Worm (Caenorhabditis elegans) whole organism, L1 larva: Measurements from ENCODE around the gene K02A6.4.

Experiments used
- C34B4.2 ChIP-seq: sonication (generic microtip); optimal IDR thresholded peaks from 2 replicates; lab custom pipeline; 2017; ENCODE audit warnings: mild to moderate bottlenecking, missing genetic modification characterization, missing compliant biosample characterization
- Y116A8C.19 ChIP-seq: sonication (generic microtip); optimal IDR thresholded peaks from 2 replicates; lab custom pipeline; 2016; ENCODE audit warnings: missing compliant biosample characterization, missing genetic modification characterization, borderline replicate concordance
- blmp-1 ChIP-seq: fragments of 150-350 bp; optimal IDR thresholded peaks from 2 replicates; lab custom pipeline; 2014; ENCODE audit warnings: missing biosample characterization, missing genetic modification characterization
- ceh-63 ChIP-seq: fragments of 200-800 bp; sonication (Bioruptor generic); optimal IDR thresholded peaks from 2 replicates; lab custom pipeline; 2018; ENCODE audit warnings: mild to moderate bottlenecking, missing genetic modification characterization, missing compliant biosample characterization
- ceh-82 ChIP-seq, 3 experiments: fragments of 150-350 bp in 1 of 3; sonication (generic microtip) in 2 of 3; optimal IDR thresholded peaks; 2 replicates each; lab custom pipeline; 2014 to 2017; ENCODE audit warnings: missing biosample characterization in 3 of 3, missing genetic modification characterization in 3 of 3
- ceh-88 ChIP-seq: fragments of 200-800 bp; sonication (Bioruptor generic); IDR thresholded peaks from 2 replicates; pipeline ENCODE4 v1.3.6; 2022; ENCODE audit warnings: missing genetic modification characterization, missing compliant biosample characterization
- ceh-90 ChIP-seq: sonication (generic microtip); optimal IDR thresholded peaks from 2 replicates; lab custom pipeline; 2016; ENCODE audit warnings: missing genetic modification characterization, missing compliant biosample characterization
- ces-1 ChIP-seq: fragments of 150-350 bp; optimal IDR thresholded peaks from 2 replicates; lab custom pipeline; 2014; ENCODE audit warnings: missing biosample characterization, missing genetic modification reagents, missing genetic modification characterization
- efl-1 ChIP-seq, 4 experiments: fragments of 150-350 bp; optimal IDR thresholded peaks in 3 of 4; peaks in 1 of 4; 1 replicate in 1 of 4; 2 replicates in 3 of 4; lab custom pipeline; 2014; ENCODE audit warnings: missing biosample characterization in 2 of 4, missing genetic modification characterization in 2 of 4, missing genetic modification reagents in 2 of 4
- egl-27 ChIP-seq, 2 experiments: fragments of 150-350 bp in 1 of 2; sonication (generic microtip); optimal IDR thresholded peaks; 3 replicates each; lab custom pipeline; 2017 to 2018; ENCODE audit warnings: missing biosample characterization in 2 of 2, missing genetic modification characterization in 2 of 2, missing genetic modification reagents in 2 of 2
- elt-2 ChIP-seq: sonication (generic microtip); optimal IDR thresholded peaks from 2 replicates; lab custom pipeline; 2016; ENCODE audit warnings: missing genetic modification characterization, mild to moderate bottlenecking, inconsistent platforms, missing compliant biosample characterization, missing genetic modification reagents
- fkh-10 ChIP-seq: sonication (generic microtip); optimal IDR thresholded peaks from 2 replicates; lab custom pipeline; 2017; ENCODE audit warnings: missing biosample characterization, missing genetic modification reagents, missing genetic modification characterization
- fkh-4 ChIP-seq: sonication (generic microtip); optimal IDR thresholded peaks from 2 replicates; lab custom pipeline; 2016; ENCODE audit warnings: missing compliant biosample characterization, missing genetic modification characterization, borderline replicate concordance
- fkh-8 ChIP-seq: sonication (generic microtip); optimal IDR thresholded peaks from 2 replicates; lab custom pipeline; 2016; ENCODE audit warnings: mild to moderate bottlenecking, missing genetic modification characterization, missing compliant biosample characterization
- fos-1 ChIP-seq: fragments of 150-350 bp; optimal IDR thresholded peaks from 2 replicates; lab custom pipeline; 2014; ENCODE audit warnings: missing biosample characterization, missing genetic modification characterization
- hpl-2 ChIP-seq: fragments of 150-350 bp; optimal IDR thresholded peaks from 2 replicates; lab custom pipeline; 2014; ENCODE audit warnings: missing biosample characterization, missing genetic modification reagents, missing genetic modification characterization
- lin-13 ChIP-seq: fragments of 150-350 bp; optimal IDR thresholded peaks from 2 replicates; lab custom pipeline; 2014; ENCODE audit warnings: missing biosample characterization, missing genetic modification reagents, missing genetic modification characterization
- lin-35 ChIP-seq, 2 experiments: fragments of 150-350 bp; optimal IDR thresholded peaks; 2 replicates each; lab custom pipeline; 2014; ENCODE audit warnings: missing biosample characterization in 2 of 2, missing genetic modification characterization in 2 of 2, missing genetic modification reagents in 2 of 2
- lin-39 ChIP-seq: fragments of 150-350 bp; optimal IDR thresholded peaks from 2 replicates; lab custom pipeline; 2014; ENCODE audit warnings: missing biosample characterization, missing genetic modification reagents, missing genetic modification characterization
- lir-3 ChIP-seq: sonication (generic microtip); optimal IDR thresholded peaks from 2 replicates; lab custom pipeline; 2016; ENCODE audit warnings: mild to moderate bottlenecking, missing genetic modification characterization, moderate library complexity, missing compliant biosample characterization; ENCODE audit not compliant: poor library complexity
- lsy-2 ChIP-seq, 2 experiments: fragments of 150-350 bp; optimal IDR thresholded peaks; 2 replicates each; lab custom pipeline; 2014; ENCODE audit warnings: missing biosample characterization in 2 of 2, missing genetic modification characterization in 2 of 2
- mdl-1 ChIP-seq, 2 experiments: fragments of 150-350 bp; optimal IDR thresholded peaks; 2 replicates each; lab custom pipeline; 2014 to 2017; ENCODE audit warnings: missing biosample characterization in 2 of 2, missing genetic modification characterization in 2 of 2, inconsistent platforms in 1 of 2
- nhr-12 ChIP-seq: sonication (generic microtip); optimal IDR thresholded peaks from 2 replicates; lab custom pipeline; 2017; ENCODE audit warnings: missing biosample characterization, missing genetic modification characterization
- nhr-19 ChIP-seq: fragments of 200-800 bp; sonication (Bioruptor generic); conservative IDR thresholded peaks from 2 replicates; pipeline ENCODE4 v1.3.6; 2022; ENCODE audit warnings: missing genetic modification characterization, missing compliant biosample characterization
- nhr-237 ChIP-seq: fragments of 150-350 bp; optimal IDR thresholded peaks from 2 replicates; lab custom pipeline; 2014; ENCODE audit warnings: missing biosample characterization, missing genetic modification characterization
- nhr-28 ChIP-seq: fragments of 150-350 bp; optimal IDR thresholded peaks from 2 replicates; lab custom pipeline; 2014; ENCODE audit warnings: missing biosample characterization, missing genetic modification characterization
- nhr-85 ChIP-seq: sonication (generic microtip); peaks from one replicate; lab custom pipeline; 2016; ENCODE audit warnings: missing genetic modification characterization, inconsistent platforms, missing compliant biosample characterization
- pax-3 ChIP-seq: fragments of 200-800 bp; sonication (Bioruptor generic); optimal IDR thresholded peaks from 2 replicates; lab custom pipeline; 2018; ENCODE audit warnings: mild to moderate bottlenecking, missing genetic modification characterization, moderate library complexity, missing compliant biosample characterization
- pqm-1 ChIP-seq: sonication (generic microtip); optimal IDR thresholded peaks from 3 replicates; lab custom pipeline; 2017; ENCODE audit warnings: missing biosample characterization, missing genetic modification characterization
- rnt-1 ChIP-seq: sonication (generic microtip); optimal IDR thresholded peaks from 2 replicates; lab custom pipeline; 2016; ENCODE audit warnings: mild to moderate bottlenecking, missing genetic modification characterization, moderate library complexity, missing compliant biosample characterization
- snu-23 ChIP-seq: sonication (generic microtip); optimal IDR thresholded peaks from 2 replicates; lab custom pipeline; 2016; ENCODE audit warnings: missing genetic modification characterization, missing compliant biosample characterization
- sox-4 ChIP-seq: sonication (generic microtip); optimal IDR thresholded peaks from 2 replicates; lab custom pipeline; 2016; ENCODE audit warnings: missing genetic modification characterization, missing compliant biosample characterization
- sptf-1 ChIP-seq: fragments of 150-350 bp; optimal IDR thresholded peaks from 2 replicates; lab custom pipeline; 2014; ENCODE audit warnings: missing biosample characterization, missing genetic modification characterization
- swsn-7 ChIP-seq: sonication (generic microtip); optimal IDR thresholded peaks from 2 replicates; lab custom pipeline; 2016; ENCODE audit warnings: missing genetic modification characterization, missing compliant biosample characterization
- tbx-2 ChIP-seq: sonication (generic microtip); optimal IDR thresholded peaks from 2 replicates; lab custom pipeline; 2016; ENCODE audit warnings: missing genetic modification characterization, missing compliant biosample characterization
- tlp-1 ChIP-seq: fragments of 150-350 bp; optimal IDR thresholded peaks from 2 replicates; lab custom pipeline; 2014; ENCODE audit warnings: missing biosample characterization, missing genetic modification characterization
- unc-30 ChIP-seq: sonication (generic microtip); optimal IDR thresholded peaks from 2 replicates; lab custom pipeline; 2017; ENCODE audit warnings: missing biosample characterization, missing genetic modification characterization
- unc-86 ChIP-seq: sonication (generic microtip); optimal IDR thresholded peaks from 2 replicates; lab custom pipeline; 2016; ENCODE audit warnings: missing genetic modification characterization, missing compliant biosample characterization
- xbp-1 ChIP-seq: sonication (generic microtip); optimal IDR thresholded peaks from 2 replicates; lab custom pipeline; 2016; ENCODE audit warnings: missing genetic modification characterization, missing compliant biosample characterization
- zip-4 ChIP-seq: fragments of 200-800 bp; sonication (Bioruptor generic); optimal IDR thresholded peaks from 2 replicates; lab custom pipeline; 2018; ENCODE audit warnings: mild to moderate bottlenecking, missing genetic modification characterization, moderate library complexity, missing compliant biosample characterization
- ztf-11 ChIP-seq, 2 experiments: sonication (generic microtip); optimal IDR thresholded peaks; 2 replicates each; lab custom pipeline; 2016 to 2017; ENCODE audit warnings: missing genetic modification characterization in 2 of 2, missing biosample characterization in 1 of 2, missing compliant biosample characterization in 1 of 2

Gene K02A6.4

DNA sequence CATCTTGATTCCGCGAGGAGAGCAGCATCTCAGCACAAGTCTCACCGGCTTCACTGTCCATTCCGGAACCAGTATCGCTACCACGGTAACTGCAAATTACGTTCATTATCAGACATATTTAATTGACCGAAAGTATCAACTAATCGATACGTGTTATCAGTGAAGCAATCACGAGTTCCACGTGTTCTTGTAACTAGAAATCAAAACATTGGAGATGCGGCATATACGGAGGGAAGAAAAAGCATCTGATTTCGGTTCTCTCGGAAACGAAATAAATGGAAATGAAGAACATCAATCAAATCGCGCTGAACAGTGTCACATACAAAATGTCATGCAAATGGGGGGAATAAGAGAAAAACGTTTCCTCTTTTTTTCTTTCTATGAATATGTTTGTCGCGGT is 25.3 kb downstream of the K02A6.4 start:
- TF ChIP-seq nhr-12 (tag; lab: Kevin White, UChicago) (no peak), lin-35 (GFP tag; optimal IDR thresholded peaks at IDR 0.05; lab: Kevin White, UChicago) (peak in 1 of 2 experiments; percentile 35), mdl-1 (tag; optimal IDR thresholded peaks at IDR 0.05; lab: Kevin White, UChicago) (no peak), elt-2 (tag; lab: Kevin White, UChicago) (peak; percentile 44), blmp-1 (tag; lab: Kevin White, UChicago) (peak; percentile 29)

DNA sequence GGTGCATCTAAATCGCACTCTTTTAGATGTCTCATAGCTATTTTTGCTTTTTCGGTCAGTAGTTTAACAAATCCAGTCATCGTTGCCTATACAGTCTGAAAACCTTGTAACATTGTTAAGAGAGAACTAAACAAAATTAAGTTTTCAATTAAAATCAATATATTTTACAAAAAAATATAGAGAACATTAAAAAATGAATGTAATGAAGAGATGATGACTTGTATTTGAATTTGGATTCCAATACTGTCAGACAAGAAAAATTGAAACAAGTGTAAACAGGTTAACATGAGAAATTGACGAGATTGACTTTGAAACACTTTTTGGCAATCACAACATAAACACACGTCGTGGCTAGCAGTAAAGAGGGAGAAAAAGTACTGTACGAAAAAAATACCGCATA is 33.5 kb downstream of the K02A6.4 start, which contains the start of gene C17H11.5:
Gene C17H11.5, minus strand, starts transcription at position 101 of the 400 bp plus-strand sequence.
- TF ChIP-seq ceh-63 (GFP tag; lab: Kevin White, UChicago) (no peak), hpl-2 (GFP tag; lab: Kevin White, UChicago) (no peak), unc-30 (tag; lab: Kevin White, UChicago) (no peak), tlp-1 (tag; lab: Kevin White, UChicago) (no peak)

DNA sequence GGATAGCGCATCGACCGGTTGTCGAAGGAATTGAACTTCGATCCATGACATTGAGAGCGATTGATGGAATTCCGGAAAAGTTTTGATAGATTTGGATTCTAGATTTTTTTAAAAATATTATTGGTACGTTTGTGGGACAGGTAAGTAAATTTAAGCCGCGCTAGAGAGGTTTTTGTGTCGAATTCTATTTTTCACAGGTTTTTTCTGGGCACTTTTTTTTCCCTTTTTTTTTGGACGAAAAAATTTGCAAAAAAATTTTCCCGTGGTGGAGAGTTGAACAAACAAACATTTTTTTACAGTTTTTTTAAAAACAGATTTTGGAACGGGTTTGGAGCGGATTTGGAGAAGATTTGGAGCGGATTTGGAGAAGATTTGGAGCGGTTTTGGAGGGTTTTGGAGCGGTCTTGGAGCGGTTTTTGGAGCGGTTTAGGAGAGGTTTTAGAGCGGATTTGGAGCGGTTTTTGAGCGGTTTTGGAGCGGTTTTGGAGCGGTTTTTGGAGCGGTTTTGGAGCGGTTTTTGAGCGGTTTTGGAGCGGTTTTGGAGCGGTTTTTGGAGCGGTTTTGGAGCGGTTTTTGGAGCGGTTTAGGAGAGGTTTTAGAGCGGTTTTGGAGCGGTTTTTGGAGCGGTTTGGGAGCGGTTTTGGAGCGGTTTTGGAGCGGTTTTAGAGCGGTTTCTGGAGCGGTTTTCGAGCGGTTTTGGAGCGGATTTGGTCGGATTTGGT is 36.8 kb downstream of the K02A6.4 start, which contains the start of gene C17H11.4:
Gene C17H11.4, minus strand, starts transcription at position 51 of the 722 bp plus-strand sequence.
- peak; percentile 10 for TF ChIP-seq nhr-85
- TF ChIP-seq, all 84 proteins: peak for 1; not testable (repeated sequence) for 83

DNA sequence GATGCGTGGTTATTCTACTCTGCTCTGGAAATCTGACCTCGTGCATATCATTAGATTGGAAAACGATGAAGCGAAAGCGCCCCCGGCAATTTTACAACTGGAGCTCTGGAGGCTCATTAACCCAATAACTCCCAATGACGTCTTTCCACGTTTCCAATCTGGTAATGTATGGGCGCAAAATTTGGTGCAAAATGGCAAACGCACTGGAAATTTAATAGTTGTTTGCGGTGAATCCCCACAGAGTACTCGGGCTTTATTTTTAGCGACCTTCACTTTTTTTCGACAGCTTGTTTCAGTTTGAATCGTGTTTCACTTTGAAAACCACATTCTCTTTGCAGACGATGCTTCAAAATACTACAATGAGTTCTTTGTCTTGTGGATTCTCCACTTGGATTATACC is 44.9 kb downstream of the K02A6.4 start, which contains the start of gene C17H11.1:
Gene C17H11.1, plus strand, starts transcription at position 301 of the 400 bp plus-strand sequence.
- no peak for TF ChIP-seq fkh-10 (GFP tag; lab: Kevin White, UChicago)
- TF ChIP-seq fos-1 (tag; lab: Kevin White, UChicago): no peak
- no peak for TF ChIP-seq pqm-1 (tag; lab: Kevin White, UChicago)
- no peak for TF ChIP-seq rnt-1
- TF ChIP-seq mdl-1 (tag; optimal IDR thresholded peaks at IDR 0.05; lab: Kevin White, UChicago): no peak

DNA sequence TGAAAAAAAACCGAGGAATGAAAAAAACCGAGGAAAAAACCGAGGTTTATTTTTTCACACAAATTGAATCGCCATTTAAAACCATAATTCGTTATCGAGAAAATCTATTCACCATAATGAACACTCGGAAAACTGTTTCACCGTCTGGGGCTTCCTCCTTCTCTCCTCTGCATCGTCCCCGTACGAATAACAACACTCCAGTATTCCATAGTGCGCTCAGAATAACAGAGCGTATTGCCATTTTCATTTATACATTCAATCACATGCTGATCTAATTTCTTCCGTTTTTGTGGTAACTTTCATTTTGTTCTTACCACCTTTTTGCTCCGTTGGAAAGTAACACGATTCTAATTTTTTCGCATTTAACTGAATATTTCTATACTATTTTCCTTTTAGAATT is 49.0 kb downstream of the K02A6.4 start, which contains the start of gene C17H11.2:
Gene C17H11.2, plus strand, starts transcription at position 397 of the 400 bp plus-strand sequence.
- TF ChIP-seq egl-27 (tag; optimal IDR thresholded peaks at IDR 0.05; lab: Kevin White, UChicago) (no peak), tlp-1 (tag; lab: Kevin White, UChicago) (no peak), unc-30 (tag; lab: Kevin White, UChicago) (no peak), efl-1 (optimal IDR thresholded peaks at IDR 0.05; lab: Kevin White, UChicago) (no peak), efl-1 (GFP tag; optimal IDR thresholded peaks at IDR 0.05 in 1 of 2; lab: Kevin White, UChicago) (peak in 1 of 2 experiments; percentile 89), snu-23 (GFP tag; lab: Kevin White, UChicago) (peak; percentile 38), nhr-28 (tag; lab: Kevin White, UChicago) (no peak), zip-4 (no peak), ceh-88 (GFP tag; lab: Robert Waterston, UW) (no peak), nhr-85 (no peak), unc-86 (tag; lab: Kevin White, UChicago) (no peak), xbp-1 (tag; lab: Kevin White, UChicago) (no peak), sox-4 (tag; lab: Kevin White, UChicago) (no peak), ceh-82 (tag; optimal IDR thresholded peaks at IDR 0.05; lab: Kevin White, UChicago) (peak in 1 of 3 experiments; percentile 2), swsn-7 (tag; lab: Kevin White, UChicago) (no peak), lir-3 (no peak), fkh-4 (tag; lab: Kevin White, UChicago) (no peak), C34B4.2 (tag; lab: Kevin White, UChicago) (no peak), lsy-2 (tag; optimal IDR thresholded peaks at IDR 0.05; lab: Kevin White, UChicago) (peak in 1 of 2 experiments; percentile 51), lin-35 (GFP tag; optimal IDR thresholded peaks at IDR 0.05; lab: Kevin White, UChicago) (peak in 1 of 2 experiments; percentile 45), lin-39 (tag; lab: Kevin White, UChicago) (no peak), pqm-1 (tag; lab: Kevin White, UChicago) (no peak), ceh-90 (tag; lab: Kevin White, UChicago) (no peak), ztf-11 (tag; optimal IDR thresholded peaks at IDR 0.05; lab: Kevin White, UChicago) (no peak), pax-3 (no peak), nhr-19 (GFP tag; lab: Robert Waterston, UW) (no peak), Y116A8C.19 (tag; lab: Kevin White, UChicago) (no peak), nhr-237 (tag; lab: Kevin White, UChicago) (no peak), blmp-1 (tag; lab: Kevin White, UChicago) (peak; percentile 43), nhr-12 (tag; lab: Kevin White, UChicago) (no peak), lin-13 (no peak), sptf-1 (tag; lab: Kevin White, UChicago) (no peak), fkh-8 (tag; lab: Kevin White, UChicago) (no peak), tbx-2 (tag; lab: Kevin White, UChicago) (no peak), hpl-2 (GFP tag; lab: Kevin White, UChicago) (no peak), rnt-1 (no peak), ces-1 (GFP tag; lab: Kevin White, UChicago) (no peak)
